Worm (Caenorhabditis elegans) whole organism, L3 larva: ENCODE results near the gene sfxn-5.

Experiments
- R02D3.7 ChIP-seq: fragments of 150-350 bp; optimal IDR thresholded peaks from 2 replicates; lab custom pipeline; 2014; ENCODE audit warnings: missing biosample characterization, missing genetic modification characterization
- ZK546.5 ChIP-seq: sonication (generic microtip); optimal IDR thresholded peaks from 2 replicates; lab custom pipeline; 2017; ENCODE audit warnings: missing biosample characterization, missing genetic modification characterization
- ama-1 ChIP-seq: fragments of 150-350 bp; optimal IDR thresholded peaks from 2 replicates; lab custom pipeline; 2018
- ceh-16 ChIP-seq: sonication (generic microtip); optimal IDR thresholded peaks from 2 replicates; lab custom pipeline; 2017; ENCODE audit warnings: missing biosample characterization, missing genetic modification characterization
- ceh-9 ChIP-seq: sonication (generic microtip); optimal IDR thresholded peaks from 2 replicates; lab custom pipeline; 2018; ENCODE audit warnings: missing biosample characterization, missing genetic modification characterization
- egl-27 ChIP-seq: sonication (generic microtip); optimal IDR thresholded peaks from 4 replicates; lab custom pipeline; 2017; ENCODE audit warnings: missing biosample characterization, missing genetic modification reagents, missing genetic modification characterization
- egl-5 ChIP-seq: fragments of 150-350 bp; optimal IDR thresholded peaks from 2 replicates; lab custom pipeline; 2017; ENCODE audit warnings: missing biosample characterization, missing genetic modification reagents, missing genetic modification characterization, inconsistent platforms
- elt-1 ChIP-seq: fragments of 150-350 bp; optimal IDR thresholded peaks from 2 replicates; lab custom pipeline; 2014; ENCODE audit warnings: missing biosample characterization, missing genetic modification characterization
- elt-2 ChIP-seq: sonication (generic microtip); optimal IDR thresholded peaks from 2 replicates; lab custom pipeline; 2016; ENCODE audit warnings: missing genetic modification reagents, mild to moderate bottlenecking, missing genetic modification characterization, missing compliant biosample characterization
- elt-3 ChIP-seq, 3 experiments: fragments of 150-350 bp in 1 of 3; sonication (generic microtip) in 2 of 3; optimal IDR thresholded peaks; 2 replicates in 2 of 3; 4 replicates in 1 of 3; lab custom pipeline; 2014 to 2017; ENCODE audit warnings: missing biosample characterization in 3 of 3, missing genetic modification characterization in 3 of 3
- eor-1 ChIP-seq, 2 experiments: fragments of 150-350 bp; optimal IDR thresholded peaks; 2 replicates each; lab custom pipeline; 2014 to 2018; ENCODE audit warnings: missing biosample characterization in 2 of 2, missing genetic modification characterization in 2 of 2
- fkh-10 ChIP-seq: sonication (generic microtip); optimal IDR thresholded peaks from 2 replicates; lab custom pipeline; 2017; ENCODE audit warnings: missing biosample characterization, missing genetic modification reagents, missing genetic modification characterization
- fkh-2 ChIP-seq: fragments of 150-350 bp; optimal IDR thresholded peaks from 2 replicates; lab custom pipeline; 2014; ENCODE audit warnings: missing biosample characterization, missing genetic modification reagents, missing genetic modification characterization
- fos-1 ChIP-seq: fragments of 150-350 bp; optimal IDR thresholded peaks from 2 replicates; lab custom pipeline; 2014; ENCODE audit warnings: missing biosample characterization, missing genetic modification characterization
- jun-1 ChIP-seq: fragments of 150-350 bp; optimal IDR thresholded peaks from 2 replicates; lab custom pipeline; 2014; ENCODE audit warnings: missing biosample characterization, missing genetic modification reagents, missing genetic modification characterization
- lin-15B ChIP-seq: fragments of 150-350 bp; optimal IDR thresholded peaks from 2 replicates; lab custom pipeline; 2014; ENCODE audit warnings: missing biosample characterization, missing genetic modification characterization
- lin-39 ChIP-seq: fragments of 150-350 bp; optimal IDR thresholded peaks from 2 replicates; lab custom pipeline; 2018; ENCODE audit warnings: missing biosample characterization, missing genetic modification reagents, missing genetic modification characterization
- lsy-12 ChIP-seq: sonication (generic microtip); optimal IDR thresholded peaks from 2 replicates; lab custom pipeline; 2016; ENCODE audit warnings: mild to moderate bottlenecking, missing genetic modification characterization, missing compliant biosample characterization
- mdl-1 ChIP-seq: fragments of 150-350 bp; optimal IDR thresholded peaks from 2 replicates; lab custom pipeline; 2014; ENCODE audit warnings: missing biosample characterization, missing genetic modification characterization
- nfya-1 ChIP-seq: sonication (generic microtip); optimal IDR thresholded peaks from 2 replicates; lab custom pipeline; 2017; ENCODE audit warnings: missing genetic modification characterization, mild to moderate bottlenecking, missing compliant biosample characterization, antibody characterized with exemption, moderate library complexity; ENCODE audit not compliant: insufficient read depth
- nhr-12 ChIP-seq: fragments of 150-350 bp; optimal IDR thresholded peaks from 2 replicates; lab custom pipeline; 2014; ENCODE audit warnings: missing biosample characterization, missing genetic modification characterization
- nhr-23 ChIP-seq: fragments of 150-350 bp; optimal IDR thresholded peaks from 2 replicates; lab custom pipeline; 2014; ENCODE audit warnings: missing biosample characterization, missing genetic modification reagents, missing genetic modification characterization
- nhr-237 ChIP-seq: fragments of 150-350 bp; optimal IDR thresholded peaks from 2 replicates; lab custom pipeline; 2014; ENCODE audit warnings: missing biosample characterization, missing genetic modification characterization
- nhr-25 ChIP-seq: sonication (generic microtip); optimal IDR thresholded peaks from 2 replicates; lab custom pipeline; 2017; ENCODE audit warnings: missing biosample characterization, missing genetic modification characterization
- nhr-43 ChIP-seq: sonication (generic microtip); optimal IDR thresholded peaks from 2 replicates; lab custom pipeline; 2016; ENCODE audit warnings: mild to moderate bottlenecking, missing genetic modification characterization, missing compliant biosample characterization; ENCODE audit not compliant: poor library complexity, severe bottlenecking
- nhr-67 ChIP-seq: fragments of 150-350 bp; optimal IDR thresholded peaks from 2 replicates; lab custom pipeline; 2014; ENCODE audit warnings: missing biosample characterization, missing genetic modification characterization
- nhr-76 ChIP-seq: fragments of 150-350 bp; sonication (generic microtip); optimal IDR thresholded peaks from 5 replicates; lab custom pipeline; 2014; ENCODE audit warnings: missing biosample characterization, missing genetic modification characterization
- nhr-77 ChIP-seq: fragments of 150-350 bp; optimal IDR thresholded peaks from 2 replicates; lab custom pipeline; 2014; ENCODE audit warnings: missing biosample characterization, missing genetic modification characterization
- pha-4 ChIP-seq: fragments of 150-350 bp; optimal IDR thresholded peaks from 2 replicates; lab custom pipeline; 2014; ENCODE audit warnings: missing biosample characterization, missing genetic modification reagents, missing genetic modification characterization
- pqm-1 ChIP-seq: fragments of 150-350 bp; optimal IDR thresholded peaks from 2 replicates; lab custom pipeline; 2017; ENCODE audit warnings: missing biosample characterization, missing genetic modification characterization, inconsistent platforms
- sea-2 ChIP-seq: fragments of 150-350 bp; sonication (generic microtip); optimal IDR thresholded peaks from 4 replicates; lab custom pipeline; 2014; ENCODE audit warnings: missing biosample characterization, missing genetic modification reagents, missing genetic modification characterization
- skn-1 ChIP-seq: fragments of 150-350 bp; optimal IDR thresholded peaks from 2 replicates; lab custom pipeline; 2014; ENCODE audit warnings: missing biosample characterization, missing genetic modification characterization
- tbx-2 ChIP-seq: sonication (generic microtip); optimal IDR thresholded peaks from 2 replicates; lab custom pipeline; 2016; ENCODE audit warnings: mild to moderate bottlenecking, missing genetic modification characterization, missing compliant biosample characterization
- unc-39 ChIP-seq: sonication (generic microtip); optimal IDR thresholded peaks from 4 replicates; lab custom pipeline; 2017; ENCODE audit warnings: missing biosample characterization, missing genetic modification characterization
- unc-62 ChIP-seq: fragments of 150-350 bp; sonication (generic microtip); optimal IDR thresholded peaks from 4 replicates; lab custom pipeline; 2014; ENCODE audit warnings: missing biosample characterization, missing genetic modification reagents, missing genetic modification characterization
- zag-1 ChIP-seq: fragments of 150-350 bp; optimal IDR thresholded peaks from 2 replicates; lab custom pipeline; 2014; ENCODE audit warnings: missing biosample characterization, missing genetic modification characterization
- ztf-11 ChIP-seq: fragments of 150-350 bp; optimal IDR thresholded peaks from 2 replicates; lab custom pipeline; 2014; ENCODE audit warnings: missing biosample characterization, missing genetic modification characterization
- ztf-4 ChIP-seq: fragments of 150-350 bp; optimal IDR thresholded peaks from 2 replicates; lab custom pipeline; 2014; ENCODE audit warnings: missing biosample characterization, missing genetic modification characterization

The sfxn-5 gene

ce11 chrII:8117426-8117825, 12.6 kb upstream of the sfxn-5 start:
- TF ChIP-seq nfya-1 (tag; lab: Kevin White, UChicago) (peak; percentile 74), pqm-1 (tag; lab: Kevin White, UChicago) (no peak)

DNA sequence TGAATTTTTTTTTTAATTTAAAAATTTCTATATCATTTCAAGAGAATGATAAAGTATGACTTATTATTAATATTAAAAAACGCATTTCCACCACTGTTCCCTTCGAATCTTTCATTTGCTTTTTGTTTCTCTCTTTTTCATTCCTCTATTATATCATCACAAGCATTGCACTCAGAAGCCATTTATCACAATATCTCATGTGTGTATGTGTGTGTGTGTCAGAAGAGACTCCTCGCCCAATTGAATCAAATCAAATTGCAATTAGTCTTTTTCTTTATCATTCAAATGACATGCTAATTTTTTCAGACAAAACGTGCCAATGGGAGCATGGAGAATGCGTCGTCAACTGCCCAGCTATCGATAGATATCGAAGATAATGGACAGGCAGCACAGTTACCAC, 11.3 kb upstream of the sfxn-5 start, which contains the start of gene unc-105:
TSS of gene unc-105 (plus strand) at position 301 of the 400 bp plus-strand sequence.
- TF ChIP-seq nhr-67 (tag; lab: Kevin White, UChicago) (no peak), nhr-43 (tag; lab: Kevin White, UChicago) (no peak), nhr-76 (tag; lab: Kevin White, UChicago) (no peak), zag-1 (tag; lab: Kevin White, UChicago) (no peak), ama-1 (lab: Kevin White, UChicago) (no peak), unc-39 (tag; lab: Kevin White, UChicago) (no peak), R02D3.7 (tag; lab: Kevin White, UChicago) (no peak), pqm-1 (tag; lab: Kevin White, UChicago) (no peak)

DNA sequence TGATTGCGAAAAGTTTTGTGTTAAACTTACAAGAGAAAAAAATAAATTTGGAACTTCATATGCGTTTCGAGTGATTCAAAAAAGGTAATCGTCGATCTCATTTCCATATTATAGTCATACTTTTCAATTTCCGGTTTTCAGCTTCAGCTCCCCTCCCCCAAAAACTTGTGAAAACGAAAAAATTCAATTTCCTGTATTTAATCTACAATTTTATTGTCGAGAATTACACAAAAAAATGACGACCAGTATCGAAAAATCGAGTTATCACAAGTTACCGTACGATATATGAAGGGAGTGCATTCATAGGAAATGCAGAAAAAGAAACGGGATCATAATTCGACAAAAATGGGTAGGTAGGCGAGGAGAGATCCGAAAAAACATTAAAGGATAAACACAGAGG, 7.2 kb upstream of the sfxn-5 start, which contains the start of gene lron-4:
TSS of gene lron-4 (minus strand) at position 101 of the 400 bp plus-strand sequence.
- TF ChIP-seq egl-5 (tag; lab: Kevin White, UChicago) (no peak), nhr-67 (tag; lab: Kevin White, UChicago) (no peak), nhr-12 (tag; lab: Kevin White, UChicago) (no peak), skn-1 (tag; lab: Kevin White, UChicago) (no peak), ceh-9 (tag; lab: Kevin White, UChicago) (no peak), nhr-77 (tag; lab: Kevin White, UChicago) (no peak), pha-4 (tag; lab: Kevin White, UChicago) (no peak), nhr-23 (tag; lab: Kevin White, UChicago) (no peak), jun-1 (tag; lab: Kevin White, UChicago) (no peak), mdl-1 (no peak), elt-2 (tag; lab: Kevin White, UChicago) (no peak), sea-2 (GFP tag; lab: Kevin White, UChicago) (no peak)

- TF ChIP-seq nhr-25 (tag; lab: Kevin White, UChicago) (peak; percentile 75), zag-1 (tag; lab: Kevin White, UChicago) (no peak), nfya-1 (tag; lab: Kevin White, UChicago) (peak; percentile 52), elt-3 (tag; optimal IDR thresholded peaks at IDR 0.05; lab: Kevin White, UChicago) (peak in 1 of 3 experiments; percentile 79), ztf-4 (tag; lab: Kevin White, UChicago) (no peak), nhr-43 (tag; lab: Kevin White, UChicago) (peak; percentile 83), unc-62 (no peak), egl-5 (tag; lab: Kevin White, UChicago) (peak; percentile 0), nhr-77 (tag; lab: Kevin White, UChicago) (peak; percentile 83), pqm-1 (tag; lab: Kevin White, UChicago) (no peak), tbx-2 (tag; lab: Kevin White, UChicago) (peak; percentile 61), R02D3.7 (tag; lab: Kevin White, UChicago) (peak; percentile 21), skn-1 (tag; lab: Kevin White, UChicago) (peak; percentile 47), fos-1 (tag; lab: Kevin White, UChicago) (no peak), elt-2 (tag; lab: Kevin White, UChicago) (peak; percentile 60), lsy-12 (tag; lab: Kevin White, UChicago) (peak; percentile 76), sea-2 (GFP tag; lab: Kevin White, UChicago) (no peak), ceh-16 (tag; lab: Kevin White, UChicago) (peak; percentile 22), ama-1 (lab: Kevin White, UChicago) (peak; percentile 6), elt-1 (no peak), lin-39 (tag; lab: Kevin White, UChicago) (peak; percentile 55)
Measured at ce11 chrII:8106921-8107695, 2.3 kb upstream of the sfxn-5 start, which contains the start of the genes chst-1 and C41C4.9. chst-1 (minus strand) TSS chrII:8106971. C41C4.9 (plus strand) TSS chrII:8107645.

DNA sequence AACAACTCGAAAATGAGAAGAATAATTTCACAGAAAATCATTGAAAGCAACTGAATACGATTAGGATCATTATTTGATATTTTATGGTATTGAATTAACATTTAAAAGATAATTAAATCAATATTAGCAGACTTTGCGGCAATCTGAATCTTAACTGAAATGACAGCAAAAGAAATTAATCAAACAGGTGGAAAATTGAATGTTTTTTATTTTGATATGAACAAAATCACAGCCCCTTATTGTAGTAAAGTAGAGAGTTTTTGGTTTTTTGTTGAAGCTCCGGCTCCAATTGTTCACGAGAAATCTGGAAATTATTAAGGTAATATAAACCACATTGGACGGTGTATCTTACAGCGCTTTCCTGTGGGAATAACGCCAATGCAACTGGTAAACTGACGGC, 2.8 kb downstream of the sfxn-5 start, which contains the start of gene sre-2:
TSS of gene sre-2 (minus strand) at position 101 of the 400 bp plus-strand sequence.
- no peak for TF ChIP-seq nhr-43 (tag; lab: Kevin White, UChicago)
- no peak for TF ChIP-seq fkh-2 (tag; lab: Kevin White, UChicago)
- TF ChIP-seq egl-27 (tag; lab: Kevin White, UChicago) = no peak
- no peak for TF ChIP-seq sea-2 (GFP tag; lab: Kevin White, UChicago)
- no peak for TF ChIP-seq nhr-237 (tag; lab: Kevin White, UChicago)
- no peak for TF ChIP-seq eor-1 (tag; optimal IDR thresholded peaks at IDR 0.05; lab: Kevin White, UChicago)
- TF ChIP-seq lin-39 (tag; lab: Kevin White, UChicago) = no peak
- TF ChIP-seq fkh-10 (GFP tag; lab: Kevin White, UChicago) = no peak
- TF ChIP-seq ZK546.5 (tag; lab: Kevin White, UChicago) = no peak
- no peak for TF ChIP-seq lin-15B (tag; lab: Kevin White, UChicago)
- no peak for TF ChIP-seq elt-2 (tag; lab: Kevin White, UChicago)
- no peak for TF ChIP-seq ztf-11
- TF ChIP-seq mdl-1 = no peak
- TF ChIP-seq skn-1 (tag; lab: Kevin White, UChicago) = no peak
